Worm (Caenorhabditis elegans) whole organism, L4/young adult: ENCODE results near the gene clec-40.

Experiments
- W03F9.2 ChIP-seq: fragments of 150-350 bp; optimal IDR thresholded peaks from 2 replicates; lab custom pipeline; 2014; ENCODE audit warnings: missing biosample characterization, missing genetic modification characterization
- dao-5 ChIP-seq: sonication (generic microtip); optimal IDR thresholded peaks from 2 replicates; lab custom pipeline; 2016; ENCODE audit warnings: missing genotype, missing genetic modification characterization, moderate library complexity, missing compliant biosample characterization
- him-1 ChIP-seq: sonication (generic microtip); optimal IDR thresholded peaks from 2 replicates; lab custom pipeline; 2016; ENCODE audit warnings: missing genotype, missing genetic modification reagents, missing genetic modification characterization, missing compliant biosample characterization

The clec-40 gene

ce11 chrV:16853956-16854683, 13.3 kb upstream of the clec-40 start, which contains the start of the genes clec-35 and clec-27:
Gene clec-35, minus strand, starts transcription at chrV:16854056.
Gene clec-27, plus strand, starts transcription at chrV:16854633.
- TF ChIP-seq W03F9.2 (tag; lab: Kevin White, UChicago) (no peak), him-1 (no peak), dao-5 (no peak)

ce11 chrV:16852002-16852401, 11.1 kb upstream of the clec-40 start, which contains the start of gene clec-37:
Gene clec-37, minus strand, starts transcription at chrV:16852102.
- TF ChIP-seq dao-5 (no peak), W03F9.2 (tag; lab: Kevin White, UChicago) (no peak)

DNA sequence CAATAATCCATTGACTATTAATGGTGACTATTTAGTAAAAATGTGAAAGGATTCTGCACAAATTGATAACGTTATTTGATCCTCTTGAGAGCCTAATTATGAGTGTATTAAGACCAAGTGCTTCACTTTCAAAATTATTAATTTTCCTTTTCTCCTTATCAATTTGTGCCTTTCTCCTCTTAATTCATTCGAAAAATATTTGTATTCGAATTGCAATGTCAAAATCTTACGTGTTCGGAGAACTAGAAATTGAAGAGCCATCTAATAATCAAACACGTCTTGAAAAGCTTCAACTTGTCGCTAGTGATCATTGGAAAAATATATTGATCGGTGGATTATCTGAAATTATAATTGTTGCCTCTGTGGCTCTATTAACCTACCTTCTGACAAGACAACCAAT, 7.6 kb upstream of the clec-40 start, which contains the start of the genes clec-36 and clec-26:
TSS of gene clec-36 (minus strand) at position 101 of the 400 bp plus-strand sequence.
TSS of gene clec-26 (plus strand) at position 114 of the 400 bp plus-strand sequence.
- TF ChIP-seq him-1 (no peak), dao-5 (no peak), W03F9.2 (tag; lab: Kevin White, UChicago) (no peak)

- TF ChIP-seq W03F9.2 (tag; lab: Kevin White, UChicago) (no peak), him-1 (no peak), dao-5 (no peak)
Measured at ce11 chrV:16842941-16843340, 2.1 kb upstream of the clec-40 start, which contains the start of gene clec-25. Gene clec-25, plus strand, starts transcription at chrV:16843241.

DNA sequence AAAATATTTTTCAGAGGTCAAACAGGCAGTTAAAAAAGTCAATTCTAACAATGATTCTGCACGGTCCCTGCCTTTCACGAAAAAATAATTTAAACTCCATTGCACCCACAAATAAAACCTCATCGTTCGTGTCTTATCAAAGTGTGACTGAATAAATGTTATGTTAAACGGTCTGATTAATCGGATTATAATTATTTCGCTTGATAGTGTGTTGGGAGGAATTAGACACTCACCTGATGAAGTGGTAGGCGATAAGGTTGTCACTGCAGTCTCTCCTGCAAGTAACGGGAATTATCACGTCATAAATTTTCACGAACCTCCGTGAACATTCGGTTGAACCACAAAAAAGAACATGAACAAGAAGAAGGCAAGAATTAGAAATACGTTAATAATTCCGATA, 578 bp downstream of the clec-40 start:
- TF ChIP-seq him-1 = no peak
- no peak for TF ChIP-seq dao-5
- TF ChIP-seq W03F9.2 (tag; lab: Kevin White, UChicago) = no peak

- TF ChIP-seq him-1 (no peak), dao-5 (no peak), W03F9.2 (tag; lab: Kevin White, UChicago) (no peak)
Measured at ce11 chrV:16838435-16838834, 2.4 kb downstream of the clec-40 start.

DNA sequence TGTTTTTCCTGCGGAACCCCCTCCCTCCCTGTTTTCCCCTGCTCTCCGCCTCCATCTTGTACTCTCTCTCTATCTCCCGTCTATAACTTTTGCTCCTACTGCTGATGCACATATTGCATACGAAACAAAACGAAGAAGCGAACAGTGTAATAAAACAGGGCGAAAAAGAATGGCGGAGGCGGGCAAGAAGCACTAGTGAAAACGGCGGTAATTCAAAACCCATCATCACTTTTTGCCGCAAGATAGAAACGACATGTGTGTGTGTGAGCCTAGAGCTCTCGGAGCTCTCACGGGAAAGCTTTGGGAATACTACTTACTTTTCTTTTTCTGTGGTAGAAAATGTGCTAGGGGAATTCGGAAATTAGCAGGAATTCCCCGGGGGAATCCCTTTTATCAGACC, 4.8 kb downstream of the clec-40 start:
- TF ChIP-seq W03F9.2 (tag; lab: Kevin White, UChicago) (no peak), dao-5 (no peak), him-1 (no peak)

DNA sequence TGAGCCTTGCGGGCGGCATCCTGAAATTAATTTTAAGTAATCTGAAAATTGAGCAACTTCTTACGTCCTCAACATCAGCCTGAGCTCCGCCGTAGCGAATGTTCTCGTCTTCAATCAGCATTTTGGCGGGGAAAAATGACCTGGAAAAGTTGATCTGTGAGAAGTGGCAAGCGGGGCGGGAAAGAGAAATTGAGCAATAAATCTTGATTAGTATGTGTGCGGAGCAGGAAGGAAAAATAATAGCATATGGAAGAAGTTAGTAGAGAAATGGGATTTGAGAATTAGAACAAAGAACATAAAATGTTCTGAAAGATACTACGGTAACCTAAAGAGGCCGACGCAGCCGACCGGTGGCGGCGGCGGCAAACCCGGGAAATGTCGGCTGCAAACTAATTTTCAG, 5.9 kb downstream of the clec-40 start, which contains the start of gene tni-3:
TSS of gene tni-3 (minus strand) at position 140 of the 400 bp plus-strand sequence.
- TF ChIP-seq W03F9.2 (tag; lab: Kevin White, UChicago) = no peak
- TF ChIP-seq him-1 = no peak
- no peak for TF ChIP-seq dao-5

ce11 chrV:16833672-16834071, 7.2 kb downstream of the clec-40 start:
- no peak for TF ChIP-seq dao-5
- TF ChIP-seq him-1 = no peak
- TF ChIP-seq W03F9.2 (tag; lab: Kevin White, UChicago) = no peak

- TF ChIP-seq W03F9.2 (tag; lab: Kevin White, UChicago) (no peak), him-1 (no peak), dao-5 (no peak)
Measured at ce11 chrV:16832865-16833264, 8.0 kb downstream of the clec-40 start, which contains the start of gene phy-3. Gene phy-3, plus strand, starts transcription at chrV:16833165.

DNA sequence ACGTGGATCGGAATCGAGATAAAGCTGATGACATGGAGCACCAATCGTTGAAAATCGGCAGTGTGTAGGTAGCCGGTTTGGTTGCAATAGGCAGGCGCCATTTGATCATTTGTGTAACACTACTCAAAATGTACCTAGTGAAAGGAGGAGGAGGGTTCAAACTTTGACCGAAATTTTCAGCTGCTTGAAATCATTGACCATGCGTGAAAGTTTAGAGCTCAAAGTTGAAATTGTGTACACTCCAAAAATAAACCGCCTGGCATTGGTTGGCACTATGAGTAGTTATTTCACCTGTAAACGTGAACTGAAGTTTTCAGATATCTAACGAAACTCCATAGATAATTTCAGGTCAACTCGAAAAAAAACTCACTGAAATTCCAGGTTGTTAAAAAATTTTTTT, 8.9 kb downstream of the clec-40 start, which contains the start of gene srh-215:
TSS of gene srh-215 (minus strand) at position 101 of the 400 bp plus-strand sequence.
- TF ChIP-seq dao-5 (no peak), W03F9.2 (tag; lab: Kevin White, UChicago) (no peak), him-1 (no peak)

ce11 chrV:16831310-16831709, 9.6 kb downstream of the clec-40 start:
- TF ChIP-seq him-1 (no peak), W03F9.2 (tag; lab: Kevin White, UChicago) (no peak)

ce11 chrV:16829396-16829795, 11.5 kb downstream of the clec-40 start, which contains the start of gene srh-214:
Gene srh-214, minus strand, starts transcription at chrV:16829755.
- no peak for TF ChIP-seq dao-5
- TF ChIP-seq him-1 = no peak
- no peak for TF ChIP-seq W03F9.2 (tag; lab: Kevin White, UChicago)

DNA sequence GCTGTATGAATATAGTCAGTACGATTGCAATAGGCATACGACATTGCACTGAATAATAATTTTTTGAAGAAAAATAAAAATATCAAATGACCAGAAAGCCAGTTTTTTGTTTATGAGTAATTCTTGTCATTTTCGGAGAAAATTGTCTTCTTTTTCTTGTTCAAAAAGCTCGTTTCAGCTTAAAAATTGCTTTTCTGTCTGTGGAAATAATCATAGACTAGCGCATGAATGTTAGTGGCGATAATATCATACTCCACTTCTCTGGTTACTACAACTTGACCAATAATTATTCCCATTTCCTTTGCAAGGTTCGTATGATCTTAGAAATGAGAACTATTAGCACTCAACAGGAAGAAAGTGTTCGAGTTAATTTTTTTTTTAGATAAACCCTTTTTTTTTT, 13.4 kb downstream of the clec-40 start, which contains the start of gene srh-216:
TSS of gene srh-216 (minus strand) at position 101 of the 400 bp plus-strand sequence.
- TF ChIP-seq dao-5 (no peak), him-1 (no peak), W03F9.2 (tag; lab: Kevin White, UChicago) (no peak)

DNA sequence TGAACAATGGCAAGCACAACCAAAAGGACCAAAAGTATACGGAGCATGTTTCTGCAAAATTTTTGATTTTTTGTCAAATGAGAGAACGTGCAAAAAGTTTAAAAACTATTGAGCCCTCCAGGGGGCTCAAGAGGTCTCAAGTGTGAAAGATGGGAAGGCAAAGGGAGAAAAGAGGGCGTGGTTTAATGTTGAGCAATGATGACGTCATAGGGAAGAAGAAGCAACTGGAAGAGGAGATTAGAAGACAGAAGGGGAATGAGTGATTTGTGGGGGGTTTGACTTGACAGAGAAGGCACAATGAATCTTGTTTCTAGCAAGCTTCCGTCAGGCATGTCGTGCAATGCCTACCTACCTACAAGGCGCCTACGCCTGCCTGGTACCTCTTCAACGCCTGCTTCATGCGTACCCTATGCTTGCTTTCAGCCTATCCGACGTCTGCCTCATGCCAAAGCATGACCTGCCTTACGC, 19.6 kb downstream of the clec-40 start, which contains the start of gene T20B3.14:
TSS of gene T20B3.14 (minus strand) at position 51 of the 468 bp plus-strand sequence.
- TF ChIP-seq him-1 = no peak
- no peak for TF ChIP-seq dao-5
- no peak for TF ChIP-seq W03F9.2 (tag; lab: Kevin White, UChicago)
